Fruit fly (Drosophila melanogaster): ENCODE data around the gene CG6333.

Gene CG6333

DNA sequence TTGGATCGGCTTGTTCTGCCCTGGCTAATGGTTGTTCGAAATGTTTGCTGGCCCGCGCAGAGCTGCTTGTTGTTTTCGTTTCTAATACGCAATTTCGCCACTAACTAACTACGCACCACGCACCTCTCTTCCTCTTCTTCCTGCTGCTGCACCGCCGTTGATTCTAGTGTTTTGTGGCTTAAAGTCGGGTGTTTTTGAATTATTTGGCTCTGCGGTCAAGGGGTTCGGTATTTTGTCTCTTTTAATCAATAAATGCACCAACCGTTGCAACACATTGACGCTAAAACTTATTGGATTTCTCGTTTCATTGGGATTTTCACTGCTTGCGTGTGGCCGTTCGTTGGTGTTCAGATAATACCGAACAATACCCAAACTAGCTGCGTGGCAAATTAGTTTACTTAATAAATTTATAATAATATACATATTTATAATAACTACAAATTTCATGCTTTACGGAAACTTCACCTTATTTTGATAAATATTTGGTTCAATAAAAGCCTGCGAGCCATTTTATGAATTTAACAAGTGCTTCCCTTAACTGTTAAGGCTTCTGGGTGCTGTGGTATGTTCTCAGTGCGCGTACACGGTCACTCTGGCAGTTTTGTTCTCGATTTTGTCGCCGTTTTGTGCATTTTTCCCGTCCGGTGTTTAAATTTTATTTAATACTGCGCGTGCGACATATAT is 43.6 kb upstream of the CG6333 start, which contains the start of the genes Edc3 and Nedd4 (continued):
- TF ChIP-seq zen2 (GFP tag; IDR thresholded peaks at IDR 0.05; ENCODE audit: partially characterized antibody), result no peak
- TF ChIP-seq Hmx (GFP tag; optimal IDR thresholded peaks at IDR 0.05), result no peak
- no peak for TF ChIP-seq crc (GFP tag; optimal IDR thresholded peaks at IDR 0.05)
- TF ChIP-seq org-1 (GFP tag; optimal IDR thresholded peaks at IDR 0.05), result no peak
- TF ChIP-seq CG6175 (GFP tag; IDR thresholded peaks at IDR 0.05), result no peak
- TF ChIP-seq Dek (tag; optimal IDR thresholded peaks at IDR 0.05), result no peak
- TF ChIP-seq E2f1 (GFP tag; IDR thresholded peaks at IDR 0.05), result no peak
- peak; percentile 41; the same call in 1 of the 3 replicates for TF ChIP-seq knrl (GFP tag; IDR thresholded peaks at IDR 0.05; ENCODE audit: partially characterized antibody)
- no peak for TF ChIP-seq CG10366 (GFP tag; IDR thresholded peaks at IDR 0.05)
- TF ChIP-seq CG8765 (GFP tag; IDR thresholded peaks at IDR 0.05), result no peak
- TF ChIP-seq Meics (GFP tag; optimal IDR thresholded peaks at IDR 0.05), result peak; percentile 20
- no peak for TF ChIP-seq Hr39 (optimal IDR thresholded peaks at IDR 0.05)
- no peak for TF ChIP-seq CG4730 (GFP tag; IDR thresholded peaks at IDR 0.05)
- no peak for TF ChIP-seq ac (GFP tag; optimal IDR thresholded peaks at IDR 0.05)
- TF ChIP-seq CG2712 (tag; optimal IDR thresholded peaks at IDR 0.05), result peak; percentile 60
- no peak for TF ChIP-seq Antp (GFP tag; optimal IDR thresholded peaks at IDR 0.05)
- TF ChIP-seq klu (GFP tag; IDR thresholded peaks at IDR 0.05), result no peak
- peak; percentile 71 for TF ChIP-seq CG4617 (GFP tag; optimal IDR thresholded peaks at IDR 0.05; ENCODE audit: borderline replicate concordance)
- TF ChIP-seq CG8281 (tag; optimal IDR thresholded peaks at IDR 0.05), result no peak
- no peak for TF ChIP-seq CG10979 (tag; optimal IDR thresholded peaks at IDR 0.05)
- no peak for TF ChIP-seq CG9215 (GFP tag; IDR thresholded peaks at IDR 0.05)
- no peak for TF ChIP-seq ssp (GFP tag; IDR thresholded peaks at IDR 0.05)
- no peak for TF ChIP-seq CG3065 (GFP tag; optimal IDR thresholded peaks at IDR 0.05)
- no peak for TF ChIP-seq sd (tag; optimal IDR thresholded peaks at IDR 0.05)
- no peak for TF ChIP-seq Stat92E (GFP tag; optimal IDR thresholded peaks at IDR 0.05)
- TF ChIP-seq aop (GFP tag; IDR thresholded peaks at IDR 0.05), result no peak
- peak; percentile 34 for TF ChIP-seq CG15696 (tag; optimal IDR thresholded peaks at IDR 0.05)
- no peak for TF ChIP-seq cad (GFP tag; optimal IDR thresholded peaks at IDR 0.05)
- no peak for TF ChIP-seq C15 (GFP tag; IDR thresholded peaks at IDR 0.05)
- TF ChIP-seq dm (GFP tag; optimal IDR thresholded peaks at IDR 0.05), result peak; percentile 23
- no peak for TF ChIP-seq schlank (tag; optimal IDR thresholded peaks at IDR 0.05)
- no peak for TF ChIP-seq vnd (GFP tag; IDR thresholded peaks at IDR 0.05; ENCODE audit: partially characterized antibody)
- TF ChIP-seq MBD-R2 (GFP tag; IDR thresholded peaks at IDR 0.05), result peak; percentile 36; the same call in 1 of the 2 replicates
- TF ChIP-seq p53 (GFP tag; optimal IDR thresholded peaks at IDR 0.05), result no peak
- TF ChIP-seq stc (GFP tag; IDR thresholded peaks at IDR 0.05), result no peak
- TF ChIP-seq tll (GFP tag; optimal IDR thresholded peaks at IDR 0.05), result no peak
- TF ChIP-seq Vsx1 (GFP tag; optimal IDR thresholded peaks at IDR 0.05), result peak; percentile 25
- TF ChIP-seq CG10274 (GFP tag; optimal IDR thresholded peaks at IDR 0.05), result no peak
- TF ChIP-seq Fer2 (tag; optimal IDR thresholded peaks at IDR 0.05), result no peak
- no peak for TF ChIP-seq CG31224 (GFP tag; IDR thresholded peaks at IDR 0.05)
- TF ChIP-seq scrt (GFP tag; optimal IDR thresholded peaks at IDR 0.05), result peak; percentile 54
- TF ChIP-seq CG32532 (GFP tag; IDR thresholded peaks at IDR 0.05), result no peak
- TF ChIP-seq unc-4 (GFP tag; IDR thresholded peaks at IDR 0.05; ENCODE audit: partially characterized antibody), result no peak
- no peak for TF ChIP-seq HmgZ (tag; optimal IDR thresholded peaks at IDR 0.05)
- no peak for TF ChIP-seq Oaz (GFP tag; IDR thresholded peaks at IDR 0.05)
- no peak for TF ChIP-seq otp (GFP tag; IDR thresholded peaks at IDR 0.05)
- TF ChIP-seq Nf-YC (tag; optimal IDR thresholded peaks at IDR 0.05), result peak; percentile 54
- no peak for TF ChIP-seq CG32767 (GFP tag; IDR thresholded peaks at IDR 0.05)
- no peak for TF ChIP-seq ems (GFP tag; optimal IDR thresholded peaks at IDR 0.05)
- no peak for TF ChIP-seq Ssrp (tag; optimal IDR thresholded peaks at IDR 0.05)
- TF ChIP-seq CG7745 (tag; optimal IDR thresholded peaks at IDR 0.05), result no peak

All from whole organism, embryonic.